Worm (Caenorhabditis elegans): Measurements from ENCODE around the gene srx-87.

srx-87 gene

ce11 chrV:11534495-11535189 lies 30.0 kb upstream of the srx-87 start:
- no peak for TF ChIP-seq unc-62 (GFP tag; optimal IDR thresholded peaks at IDR 0.05)

- no peak for TF ChIP-seq unc-62 (GFP tag; optimal IDR thresholded peaks at IDR 0.05)
Measured at ce11 chrV:11535504-11536062, 29.1 kb upstream of the srx-87 start.

ce11 chrV:11536667-11537066 lies 28.0 kb upstream of the srx-87 start:
- TF ChIP-seq unc-62 (GFP tag; optimal IDR thresholded peaks at IDR 0.05) = no peak

- TF ChIP-seq unc-62 (GFP tag; optimal IDR thresholded peaks at IDR 0.05) = no peak
Measured at ce11 chrV:11539502-11539901, 25.2 kb upstream of the srx-87 start.

- TF ChIP-seq unc-62 (GFP tag; optimal IDR thresholded peaks at IDR 0.05) = no peak
Measured at ce11 chrV:11541284-11541683, 23.4 kb upstream of the srx-87 start.

- no peak for TF ChIP-seq unc-62 (GFP tag; optimal IDR thresholded peaks at IDR 0.05)
Measured at ce11 chrV:11543564-11543963, 21.1 kb upstream of the srx-87 start, which contains the start of gene F38B7.2. Gene F38B7.2 (plus strand): TSS chrV:11543963.

ce11 chrV:11545227-11545626 lies 19.4 kb upstream of the srx-87 start, which contains the start of gene F38B7.10:
Gene F38B7.10 (plus strand): TSS chrV:11545527.
- TF ChIP-seq unc-62 (GFP tag; optimal IDR thresholded peaks at IDR 0.05) = no peak

- TF ChIP-seq unc-62 (GFP tag; optimal IDR thresholded peaks at IDR 0.05) = no peak
Measured at ce11 chrV:11546795-11547194, 17.9 kb upstream of the srx-87 start, which contains the start of gene F38B7.11. Gene F38B7.11 (plus strand): TSS chrV:11547095.

- no peak for TF ChIP-seq unc-62 (GFP tag; optimal IDR thresholded peaks at IDR 0.05)
Measured at ce11 chrV:11548914-11549406, 15.7 kb upstream of the srx-87 start, which contains the start of the genes F38B7.17 and F38B7.3. Gene F38B7.17 (minus strand): TSS chrV:11548964. Gene F38B7.3 (plus strand): TSS chrV:11549107.

ce11 chrV:11552379-11552778 lies 12.3 kb upstream of the srx-87 start, which contains the start of gene srx-85:
Gene srx-85 (plus strand): TSS chrV:11552679.
- no peak for TF ChIP-seq unc-62 (GFP tag; optimal IDR thresholded peaks at IDR 0.05)

- TF ChIP-seq unc-62 (GFP tag; optimal IDR thresholded peaks at IDR 0.05) = no peak
Measured at ce11 chrV:11554260-11554659, 10.4 kb upstream of the srx-87 start, which contains the start of gene duo-1. Gene duo-1 (plus strand): TSS chrV:11554630.

ce11 chrV:11562643-11563042 lies 2.0 kb upstream of the srx-87 start, which contains the start of gene srx-86:
Gene srx-86 (plus strand): TSS chrV:11562943.
- no peak for TF ChIP-seq unc-62 (GFP tag; optimal IDR thresholded peaks at IDR 0.05)

- TF ChIP-seq unc-62 (GFP tag; optimal IDR thresholded peaks at IDR 0.05) = no peak
Measured at ce11 chrV:11570169-11570651, 5.5 kb downstream of the srx-87 start, which contains the start of the genes nhr-101 and pms-2. Gene nhr-101 (plus strand): TSS chrV:11570476. Gene pms-2 (minus strand): TSS chrV:11570601.

- no peak for TF ChIP-seq unc-62 (GFP tag; optimal IDR thresholded peaks at IDR 0.05)
Measured at ce11 chrV:11572803-11573490, 8.3 kb downstream of the srx-87 start, which contains the start of the genes H12C20.7 and nhr-68. Gene H12C20.7 (minus strand): TSS chrV:11572990. Gene nhr-68 (plus strand): TSS chrV:11573440.

ce11 chrV:11574563-11574962 lies 9.9 kb downstream of the srx-87 start:
- TF ChIP-seq unc-62 (GFP tag; optimal IDR thresholded peaks at IDR 0.05) = no peak

ce11 chrV:11580826-11581225 lies 16.2 kb downstream of the srx-87 start, which contains the start of gene srx-90:
Gene srx-90 (plus strand): TSS chrV:11581126.
- no peak for TF ChIP-seq unc-62 (GFP tag; optimal IDR thresholded peaks at IDR 0.05)
